Fruit fly (Drosophila melanogaster) whole organism, wandering third instar larva: ENCODE measurements around the gene Trmt61.
A peak's percentile ranks its signal among the peaks of the same experiment; 100 is the strongest.

Source experiments
- Abd-B ChIP-seq: fragments of >200 bp; optimal IDR thresholded peaks from 2 replicates; lab custom pipeline; 2017; ENCODE audit warnings: missing biosample characterization, missing genetic modification characterization
- CG32264 ChIP-seq: fragments of 200-800 bp; sonication (Bioruptor generic); optimal IDR thresholded peaks from 2 replicates; lab custom pipeline; 2016; ENCODE audit warnings: missing biosample characterization, missing genetic modification characterization
- CG9705 ChIP-seq: fragments of 200-800 bp; sonication (Bioruptor generic); optimal IDR thresholded peaks from 2 replicates; lab custom pipeline; 2018; ENCODE audit warnings: missing biosample characterization, mild to moderate bottlenecking, missing genetic modification characterization
- CrebA ChIP-seq: fragments of 200-800 bp; sonication (Bioruptor generic); optimal IDR thresholded peaks from 2 replicates; lab custom pipeline; 2016; ENCODE audit warnings: missing biosample characterization, mild to moderate bottlenecking, missing genetic modification characterization, borderline replicate concordance
- Dfd ChIP-seq: fragments of >200 bp; optimal IDR thresholded peaks from 2 replicates; lab custom pipeline; 2017; ENCODE audit warnings: missing biosample characterization, missing genetic modification characterization
- Dif ChIP-seq: fragments of 200-275, 200-300 bp; sonication (Bioruptor generic); optimal IDR thresholded peaks from 2 replicates; lab custom pipeline; 2018; ENCODE audit warnings: missing biosample characterization, missing genetic modification characterization; ENCODE audit not compliant: partially characterized antibody
- GATAd ChIP-seq: sonication (Bioruptor generic); optimal IDR thresholded peaks from 2 replicates; lab custom pipeline; 2016; ENCODE audit warnings: missing biosample characterization, missing genetic modification characterization
- HLH106 ChIP-seq: fragments of 200-800 bp; optimal IDR thresholded peaks from 3 replicates; lab custom pipeline; 2019; ENCODE audit warnings: missing biosample characterization, mild to moderate bottlenecking, missing genetic modification characterization, moderate library complexity
- Hnf4 ChIP-seq: fragments of 200-800 bp; sonication (Bioruptor generic); optimal IDR thresholded peaks from 2 replicates; lab custom pipeline; 2016; ENCODE audit warnings: missing biosample characterization, mild to moderate bottlenecking, missing genetic modification characterization
- Hr78 ChIP-seq: fragments of >200 bp; optimal IDR thresholded peaks from 2 replicates; lab custom pipeline; 2017; ENCODE audit warnings: missing biosample characterization, missing genetic modification characterization
- Hr83 ChIP-seq: fragments of 200-300 bp; sonication (Bioruptor generic); optimal IDR thresholded peaks from 2 replicates; lab custom pipeline; 2016; ENCODE audit warnings: missing biosample characterization, mild to moderate bottlenecking, missing genetic modification characterization, moderate library complexity; ENCODE audit not compliant: poor library complexity, severe bottlenecking
- Jra ChIP-seq: sonication (Bioruptor generic); optimal IDR thresholded peaks from 2 replicates; lab custom pipeline; 2016; ENCODE audit warnings: missing biosample characterization, missing genetic modification characterization
- Myc ChIP-seq: fragments of >200 bp; optimal IDR thresholded peaks from 2 replicates; lab custom pipeline; 2017
- N ChIP-seq: fragments of >200 bp; optimal IDR thresholded peaks from 2 replicates; lab custom pipeline; 2018; ENCODE audit warnings: missing biosample characterization, missing external identifiers, missing genetic modification characterization
- OdsH ChIP-seq: fragments of 200-800 bp; sonication (Bioruptor generic); optimal IDR thresholded peaks from 2 replicates; lab custom pipeline; 2016; ENCODE audit warnings: missing biosample characterization, mild to moderate bottlenecking, missing genetic modification characterization
- Rel ChIP-seq, 2 experiments: fragments of 200-800 bp; sonication (Bioruptor generic) in 1 of 2; optimal IDR thresholded peaks; 2 replicates in 1 of 2; 3 replicates in 1 of 2; lab custom pipeline; 2016 to 2019; ENCODE audit warnings: mild to moderate bottlenecking in 2 of 2, missing biosample characterization in 2 of 2, missing genetic modification characterization in 2 of 2, moderate library complexity in 1 of 2
- Sp1 ChIP-seq: fragments of 200-800 bp; sonication (Bioruptor generic); optimal IDR thresholded peaks from 3 replicates; lab custom pipeline; 2019; ENCODE audit warnings: missing biosample characterization, mild to moderate bottlenecking, missing genetic modification characterization, moderate library complexity
- Vsx2 ChIP-seq: fragments of 200-300, 225-300 bp; sonication (Bioruptor generic); optimal IDR thresholded peaks from 2 replicates; lab custom pipeline; 2018; ENCODE audit warnings: missing biosample characterization, missing genetic modification characterization; ENCODE audit not compliant: partially characterized antibody
- br ChIP-seq: fragments of 200-800 bp; sonication (Bioruptor generic); optimal IDR thresholded peaks from 2 replicates; lab custom pipeline; 2016; ENCODE audit warnings: missing biosample characterization, missing genetic modification characterization
- brk ChIP-seq: fragments of 200-800 bp; sonication (Bioruptor generic); optimal IDR thresholded peaks from 2 replicates; lab custom pipeline; 2016; ENCODE audit warnings: missing biosample characterization, mild to moderate bottlenecking, missing genetic modification characterization
- dl ChIP-seq, 2 experiments: fragments of 175-275, 200-275 bp in 1 of 2; fragments of 200-275 bp in 1 of 2; sonication (Bioruptor generic); optimal IDR thresholded peaks; lab custom pipeline; 2018; ENCODE audit warnings: mild to moderate bottlenecking in 2 of 2, missing biosample characterization in 2 of 2, missing genetic modification characterization in 2 of 2, moderate library complexity in 2 of 2; ENCODE audit not compliant: partially characterized antibody in 2 of 2, insufficient read depth in 1 of 2
- dmrt93B ChIP-seq: fragments of 200-800 bp; sonication (Bioruptor generic); optimal IDR thresholded peaks from 2 replicates; lab custom pipeline; 2018; ENCODE audit warnings: missing biosample characterization, mild to moderate bottlenecking, missing genetic modification characterization
- dsf ChIP-seq: sonication (Bioruptor generic); optimal IDR thresholded peaks from 2 replicates; lab custom pipeline; 2016; ENCODE audit warnings: missing biosample characterization, missing genetic modification characterization, borderline replicate concordance
- ey ChIP-seq: fragments of 200-800 bp; sonication (Bioruptor generic); optimal IDR thresholded peaks from 2 replicates; lab custom pipeline; 2016; ENCODE audit warnings: missing biosample characterization, missing genetic modification characterization
- foxo ChIP-seq, 2 experiments: fragments of 200-800 bp; sonication (Bioruptor generic); optimal IDR thresholded peaks; 2 replicates in 1 of 2; 3 replicates in 1 of 2; lab custom pipeline; 2016 to 2017; ENCODE audit warnings: missing biosample characterization in 2 of 2, missing genetic modification characterization in 2 of 2
- fru ChIP-seq: fragments of 200-800 bp; sonication (Bioruptor generic); optimal IDR thresholded peaks from 3 replicates; lab custom pipeline; 2016; ENCODE audit warnings: missing biosample characterization, mild to moderate bottlenecking, missing genetic modification characterization
- h ChIP-seq: fragments of 200-800 bp; sonication (Bioruptor generic); optimal IDR thresholded peaks from 3 replicates; lab custom pipeline; 2016; ENCODE audit warnings: missing biosample characterization, mild to moderate bottlenecking, missing genetic modification characterization
- jim ChIP-seq: fragments of 175-275, 200-325 bp; sonication (Bioruptor generic); optimal IDR thresholded peaks from 2 replicates; lab custom pipeline; 2016; ENCODE audit warnings: missing biosample characterization, mild to moderate bottlenecking, missing genetic modification characterization
- lola ChIP-seq: fragments of >200 bp; optimal IDR thresholded peaks from 2 replicates; lab custom pipeline; 2017; ENCODE audit warnings: missing biosample characterization, missing genetic modification characterization
- pan ChIP-seq: fragments of >200 bp; optimal IDR thresholded peaks from 2 replicates; lab custom pipeline; 2017
- psq ChIP-seq: fragments of 200-800 bp; sonication (Bioruptor generic); optimal IDR thresholded peaks from 3 replicates; lab custom pipeline; 2017; ENCODE audit warnings: missing biosample characterization, mild to moderate bottlenecking, missing genetic modification characterization, moderate library complexity
- rgr ChIP-seq: fragments of 200-800 bp; sonication (Bioruptor generic); optimal IDR thresholded peaks from 3 replicates; lab custom pipeline; 2016; ENCODE audit warnings: missing biosample characterization, mild to moderate bottlenecking, missing genetic modification characterization
- sage ChIP-seq: fragments of 200-800 bp; sonication (Bioruptor generic); optimal IDR thresholded peaks from 2 replicates; lab custom pipeline; 2016; ENCODE audit warnings: missing biosample characterization, mild to moderate bottlenecking, missing genetic modification characterization
- sv ChIP-seq: fragments of 200-800 bp; sonication (Bioruptor generic); optimal IDR thresholded peaks from 3 replicates; lab custom pipeline; 2016; ENCODE audit warnings: missing biosample characterization, missing genetic modification characterization
- tai ChIP-seq: sonication (Bioruptor generic); optimal IDR thresholded peaks from 2 replicates; lab custom pipeline; 2016; ENCODE audit warnings: missing biosample characterization, missing genetic modification characterization
- usp ChIP-seq: fragments of >200 bp; optimal IDR thresholded peaks from 2 replicates; lab custom pipeline; 2017; ENCODE audit warnings: missing biosample characterization, missing genetic modification characterization
- woc ChIP-seq: sonication (Bioruptor generic); optimal IDR thresholded peaks from 2 replicates; lab custom pipeline; 2016; ENCODE audit warnings: missing biosample characterization, mild to moderate bottlenecking, missing genetic modification characterization

The Trmt61 gene

DNA sequence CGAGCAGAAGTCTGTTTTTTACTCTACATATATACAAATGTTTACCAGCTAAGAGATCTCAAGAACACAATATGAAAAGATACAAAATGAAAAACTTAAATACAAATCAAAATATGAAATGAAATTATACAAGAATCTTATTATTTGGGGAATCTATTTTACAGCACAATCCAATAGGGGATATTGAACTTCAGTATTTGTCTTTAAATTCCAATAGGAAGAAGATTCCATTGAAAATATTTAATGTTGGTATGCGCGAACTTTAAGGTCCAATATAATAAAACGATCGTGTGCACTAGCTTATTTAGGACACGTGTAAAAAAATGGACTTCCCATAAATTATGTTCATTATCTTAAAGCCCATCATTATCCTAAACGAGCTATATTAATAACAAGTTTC, 21.4 kb upstream of the Trmt61 start:
- TF ChIP-seq Myc (lab: Kevin White, UChicago) (no peak), dsf (GFP tag; lab: Kevin White, UChicago) (no peak), CG32264 (no peak), CrebA (GFP tag; lab: Kevin White, UChicago) (no peak), Jra (GFP tag; lab: Kevin White, UChicago) (no peak), ey (GFP tag; lab: Kevin White, UChicago) (no peak), GATAd (no peak), h (no peak), psq (GFP tag; lab: Kevin White, UChicago) (no peak), HLH106 (tag; lab: Kevin White, UChicago) (no peak), sv (no peak), pan (no peak)

DNA sequence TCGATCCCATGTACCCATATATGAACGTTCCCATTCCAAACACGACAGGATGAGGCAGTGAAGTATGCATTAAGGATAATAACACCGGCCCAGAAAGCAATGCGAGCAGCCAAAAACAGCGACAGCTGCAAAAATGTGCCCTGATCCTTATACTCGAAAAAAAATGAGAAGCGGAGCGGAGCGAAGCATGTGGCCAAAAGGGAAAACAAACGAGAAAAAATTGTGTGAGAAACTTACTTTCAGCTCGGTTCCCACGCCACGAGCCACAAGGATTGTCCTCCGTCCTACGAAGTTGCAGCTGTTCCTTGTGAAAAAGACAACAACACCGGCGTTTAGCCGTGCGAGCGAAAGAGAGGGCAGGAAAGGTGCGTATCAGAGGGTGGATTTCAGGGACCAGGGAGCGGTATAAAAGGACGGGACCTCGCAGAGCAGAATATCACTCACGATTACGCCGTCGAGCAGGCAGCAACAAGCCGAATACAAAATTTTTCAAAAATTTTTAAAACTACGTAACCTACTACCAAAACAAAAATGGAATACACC, 19.4 kb upstream of the Trmt61 start:
- TF ChIP-seq CG32264 (no peak), Vsx2 (GFP tag; lab: Kevin White, UChicago) (no peak), sage (GFP tag; lab: Kevin White, UChicago) (no peak), pan (no peak), HLH106 (tag; lab: Kevin White, UChicago) (no peak), lola (GFP tag; lab: Kevin White, UChicago) (no peak), Dfd (GFP tag; lab: Kevin White, UChicago) (no peak), dmrt93B (GFP tag; lab: Kevin White, UChicago) (no peak), rgr (GFP tag; lab: Kevin White, UChicago) (no peak), CG9705 (no peak)
- TF ChIP-seq, all 38 proteins: peak for 0

- peak; percentile 68 for TF ChIP-seq woc (GFP tag; lab: Kevin White, UChicago)
- TF ChIP-seq dsf (GFP tag; lab: Kevin White, UChicago) = peak; percentile 64
- TF ChIP-seq sage (GFP tag; lab: Kevin White, UChicago) = peak; percentile 71
- TF ChIP-seq h = peak; percentile 85
- no peak for TF ChIP-seq lola (GFP tag; lab: Kevin White, UChicago)
- TF ChIP-seq Jra (GFP tag; lab: Kevin White, UChicago) = peak; percentile 67
- peak; percentile 42 for TF ChIP-seq Hr83
- TF ChIP-seq foxo (GFP tag; optimal IDR thresholded peaks at IDR 0.05; lab: Kevin White, UChicago) = peak in 1 of 2 experiments; percentile 78
- TF ChIP-seq Hnf4 (GFP tag; lab: Kevin White, UChicago) = peak; percentile 85
- peak; percentile 68 for TF ChIP-seq N
- TF ChIP-seq brk (GFP tag; lab: Kevin White, UChicago) = peak; percentile 89
- TF ChIP-seq Myc (lab: Kevin White, UChicago) = no peak
- peak; percentile 88 for TF ChIP-seq tai
- TF ChIP-seq rgr (GFP tag; lab: Kevin White, UChicago) = peak; percentile 83
- TF ChIP-seq GATAd = peak; percentile 21
- peak; percentile 60 for TF ChIP-seq dmrt93B (GFP tag; lab: Kevin White, UChicago)
- TF ChIP-seq br (GFP tag; lab: Kevin White, UChicago) = peak; percentile 77
- peak; percentile 72 for TF ChIP-seq OdsH (GFP tag; lab: Kevin White, UChicago)
- peak; percentile 69 for TF ChIP-seq HLH106 (tag; lab: Kevin White, UChicago)
- TF ChIP-seq Abd-B (GFP tag; lab: Kevin White, UChicago) = no peak
- TF ChIP-seq usp (GFP tag; lab: Kevin White, UChicago) = no peak
- TF ChIP-seq Sp1 (GFP tag; lab: Kevin White, UChicago) = peak; percentile 45
- no peak for TF ChIP-seq jim (GFP tag; lab: Kevin White, UChicago)
- TF ChIP-seq ey (GFP tag; lab: Kevin White, UChicago) = peak; percentile 70
- no peak for TF ChIP-seq Rel (GFP tag; optimal IDR thresholded peaks at IDR 0.05; lab: Kevin White, UChicago)
- TF ChIP-seq Rel (tag; optimal IDR thresholded peaks at IDR 0.05; lab: Kevin White, UChicago) = peak; percentile 14
- peak; percentile 47 for TF ChIP-seq sv
- TF ChIP-seq dl (GFP tag; optimal IDR thresholded peaks at IDR 0.05; lab: Kevin White, UChicago; ENCODE audit: insufficient read depth in 1 of 2, partially characterized antibody in 2 of 2) = peak in 1 of 2 experiments; percentile 64
- no peak for TF ChIP-seq Hr78 (GFP tag; lab: Kevin White, UChicago)
- peak; percentile 76 for TF ChIP-seq fru
- peak; percentile 61 for TF ChIP-seq CG9705
- TF ChIP-seq Dif (GFP tag; lab: Kevin White, UChicago) = peak; percentile 83
- no peak for TF ChIP-seq Dfd (GFP tag; lab: Kevin White, UChicago)
- peak; percentile 53 for TF ChIP-seq psq (GFP tag; lab: Kevin White, UChicago)
These were observed 17.7 kb upstream of the Trmt61 start, which contains the start of gene gro for dm6 chr3R:26041417-26042101. gro (plus strand) TSS chr3R:26041736.
